Fruit fly (Drosophila melanogaster) whole organism, pupa: ENCODE data around the gene RapGAP1.

Source experiments
- CG10348 ChIP-seq: fragments of 200-800 bp; sonication (Bioruptor generic); IDR thresholded peaks from 2 replicates; pipeline ENCODE4 v1.3.6; 2022; ENCODE audit warnings: missing biosample characterization, missing genetic modification characterization
- CG12605 ChIP-seq: fragments of 200-800 bp; sonication (Bioruptor generic); IDR thresholded peaks from 2 replicates; pipeline ENCODE4 v1.3.6; 2022; ENCODE audit warnings: missing biosample characterization, missing genetic modification characterization
- CG13204 ChIP-seq: fragments of 200-800 bp; sonication (Bioruptor generic); optimal IDR thresholded peaks from 2 replicates; lab custom pipeline; 2018; ENCODE audit warnings: missing biosample characterization, mild to moderate bottlenecking, missing genetic modification characterization, moderate library complexity
- CG14655 ChIP-seq: fragments of 200-800 bp; sonication (Bioruptor generic); optimal IDR thresholded peaks from 3 replicates; lab custom pipeline; 2017; ENCODE audit warnings: mild to moderate bottlenecking, missing biosample characterization, missing genetic modification reagents, missing genetic modification characterization
- CG15710 ChIP-seq: fragments of 200-800 bp; sonication (Bioruptor generic); optimal IDR thresholded peaks from 2 replicates; lab custom pipeline; 2018; ENCODE audit warnings: missing biosample characterization, mild to moderate bottlenecking, missing genetic modification characterization, moderate library complexity
- CG17806 ChIP-seq: fragments of 200-800 bp; sonication (Bioruptor generic); optimal IDR thresholded peaks from 2 replicates; lab custom pipeline; 2018; ENCODE audit warnings: missing biosample characterization, mild to moderate bottlenecking, missing genetic modification characterization, moderate library complexity
- CG32121 ChIP-seq: fragments of 200-800 bp; sonication (Bioruptor generic); IDR thresholded peaks from 2 replicates; pipeline ENCODE4 v1.3.6; 2022; ENCODE audit warnings: missing biosample characterization, missing genetic modification characterization
- CG34367 ChIP-seq: fragments of 200-800 bp; sonication (Bioruptor generic); optimal IDR thresholded peaks from 2 replicates; lab custom pipeline; 2018; ENCODE audit warnings: missing biosample characterization, mild to moderate bottlenecking, missing genetic modification characterization
- CG4496 ChIP-seq: fragments of 200-800 bp; sonication (Bioruptor generic); IDR thresholded peaks from 3 replicates; pipeline ENCODE4 v1.3.6; 2022; ENCODE audit warnings: missing biosample characterization, missing genetic modification characterization
- CG8159 ChIP-seq: fragments of 200-800 bp; sonication (Bioruptor generic); optimal IDR thresholded peaks from 3 replicates; lab custom pipeline; 2018; ENCODE audit warnings: missing biosample characterization, mild to moderate bottlenecking, missing genetic modification characterization, moderate library complexity
- CG8301 ChIP-seq: fragments of 200-800 bp; sonication (Bioruptor generic); optimal IDR thresholded peaks from 2 replicates; lab custom pipeline; 2018; ENCODE audit warnings: missing biosample characterization, mild to moderate bottlenecking, missing genetic modification characterization
- CG9948 ChIP-seq: fragments of 200-800 bp; sonication (Bioruptor generic); optimal IDR thresholded peaks from 2 replicates; lab custom pipeline; 2018; ENCODE audit warnings: missing biosample characterization, mild to moderate bottlenecking, missing genetic modification characterization, moderate library complexity
- D1 ChIP-seq: fragments of 200-800 bp; sonication (Bioruptor generic); optimal IDR thresholded peaks from 2 replicates; lab custom pipeline; 2018; ENCODE audit warnings: missing biosample characterization, mild to moderate bottlenecking, missing genetic modification characterization, moderate library complexity
- EcR ChIP-seq: fragments of 200-800 bp; sonication (Bioruptor generic); optimal IDR thresholded peaks from 3 replicates; lab custom pipeline; 2019; ENCODE audit warnings: missing biosample characterization, missing genetic modification characterization, mild to moderate bottlenecking, moderate library complexity, missing genetic modification reagents
- Ets98B ChIP-seq: fragments of 200-800 bp; sonication (Bioruptor generic); IDR thresholded peaks from 2 replicates; pipeline ENCODE4 v1.3.6; 2022; ENCODE audit warnings: missing biosample characterization, missing genetic modification characterization
- Pif1A ChIP-seq: fragments of 200-800 bp; sonication (Bioruptor generic); optimal IDR thresholded peaks from 3 replicates; lab custom pipeline; 2016; ENCODE audit warnings: missing biosample characterization, missing genetic modification characterization
- Pif1B ChIP-seq: fragments of 200-800 bp; sonication (Bioruptor generic); optimal IDR thresholded peaks from 3 replicates; lab custom pipeline; 2016; ENCODE audit warnings: missing biosample characterization, missing genetic modification characterization
- Snoo ChIP-seq: fragments of 200-800 bp; sonication (Bioruptor generic); optimal IDR thresholded peaks from 3 replicates; lab custom pipeline; 2017; ENCODE audit warnings: missing biosample characterization, mild to moderate bottlenecking, missing genetic modification characterization, inconsistent platforms
- fd96Ca ChIP-seq: fragments of 200-800 bp; sonication (Bioruptor generic); IDR thresholded peaks from 3 replicates; pipeline ENCODE4 v1.3.6; 2022; ENCODE audit warnings: missing biosample characterization, missing genetic modification characterization
- gl ChIP-seq: fragments of 200-800 bp; sonication (Bioruptor generic); optimal IDR thresholded peaks from 2 replicates; lab custom pipeline; 2018; ENCODE audit warnings: missing biosample characterization, mild to moderate bottlenecking, missing genetic modification characterization
- rn ChIP-seq: fragments of 200-800 bp; sonication (Bioruptor generic); IDR thresholded peaks from 2 replicates; pipeline ENCODE4 v1.3.6; 2022; ENCODE audit warnings: missing biosample characterization, missing genetic modification characterization

RapGAP1 gene

dm6 chr2L:7501743-7502142 is 77.0 kb downstream of the RapGAP1 start:
- TF ChIP-seq Pif1B (GFP tag; lab: Kevin White, UChicago) (no peak), CG4496 (GFP tag; lab: Robert Waterston, UW) (peak; percentile 54; the same call in 1 of the 3 replicates), D1 (tag; lab: Kevin White, UChicago) (no peak), CG8159 (tag; lab: Kevin White, UChicago) (no peak), CG14655 (peak; percentile 14), CG17806 (tag; lab: Kevin White, UChicago) (no peak), CG15710 (tag; lab: Kevin White, UChicago) (no peak), Pif1A (no peak), CG13204 (GFP tag; lab: Kevin White, UChicago) (no peak), EcR (no peak), Ets98B (GFP tag; lab: Robert Waterston, UW) (peak; percentile 47; the same call in 1 of the 2 replicates), CG10348 (GFP tag; lab: Robert Waterston, UW) (0 out of 2 replicates have a peak, but pooled peaks have one; percentile 29), fd96Ca (peak; percentile 58; the same call in 2 of the 3 replicates), rn (GFP tag; lab: Robert Waterston, UW) (no peak), CG32121 (GFP tag; lab: Robert Waterston, UW) (peak; percentile 55; the same call in 1 of the 2 replicates), CG8301 (tag; lab: Kevin White, UChicago) (peak; percentile 1)
- TF ChIP-seq, all 21 proteins: peak for 7

- no peak for TF ChIP-seq Pif1B (GFP tag; lab: Kevin White, UChicago)
- TF ChIP-seq CG4496 (GFP tag; lab: Robert Waterston, UW) = no peak
- no peak for TF ChIP-seq CG12605 (GFP tag; lab: Robert Waterston, UW)
- no peak for TF ChIP-seq fd96Ca
- no peak for TF ChIP-seq EcR
- TF ChIP-seq Ets98B (GFP tag; lab: Robert Waterston, UW) = no peak
- no peak for TF ChIP-seq CG13204 (GFP tag; lab: Kevin White, UChicago)
- no peak for TF ChIP-seq Pif1A
- no peak for TF ChIP-seq CG15710 (tag; lab: Kevin White, UChicago)
- no peak for TF ChIP-seq Snoo (tag; lab: Kevin White, UChicago)
- no peak for TF ChIP-seq gl (tag; lab: Kevin White, UChicago)
- no peak for TF ChIP-seq CG10348 (GFP tag; lab: Robert Waterston, UW)
- no peak for TF ChIP-seq CG9948 (tag; lab: Kevin White, UChicago)
- TF ChIP-seq, all 21 proteins: peak for 0
Measured at dm6 chr2L:7498208-7498607, 80.6 kb downstream of the RapGAP1 start.

DNA sequence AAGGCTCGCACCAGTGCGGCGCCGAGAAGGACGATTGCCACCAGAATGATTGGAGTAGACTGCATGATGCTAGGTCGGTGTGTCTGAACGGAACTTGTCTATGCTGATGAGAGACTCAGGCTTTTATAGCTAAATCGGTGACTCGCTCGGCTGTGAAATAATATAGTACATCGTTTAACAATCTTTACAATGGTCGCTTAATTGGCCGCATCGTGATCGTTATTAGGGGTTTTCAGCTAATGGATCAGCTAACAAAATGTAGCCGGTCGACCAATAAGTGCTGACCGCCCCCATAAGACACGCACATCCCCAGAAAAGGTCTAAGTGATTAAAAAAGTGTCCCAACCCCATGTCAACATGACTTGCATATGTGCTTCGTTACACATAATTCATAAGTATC is 81.5 kb downstream of the RapGAP1 start, which contains the start of gene Obp28a:
Obp28a (minus strand) TSS at position 101 of the 400 bp plus-strand sequence.
- TF ChIP-seq Pif1B (GFP tag; lab: Kevin White, UChicago) = no peak
- no peak for TF ChIP-seq CG4496 (GFP tag; lab: Robert Waterston, UW)
- TF ChIP-seq CG32121 (GFP tag; lab: Robert Waterston, UW) = no peak
- TF ChIP-seq gl (tag; lab: Kevin White, UChicago) = no peak
- TF ChIP-seq fd96Ca = no peak
- TF ChIP-seq Pif1A = no peak
- TF ChIP-seq CG14655 = no peak
- TF ChIP-seq CG12605 (GFP tag; lab: Robert Waterston, UW) = no peak
- TF ChIP-seq CG8159 (tag; lab: Kevin White, UChicago) = no peak
- no peak for TF ChIP-seq EcR
- TF ChIP-seq CG8301 (tag; lab: Kevin White, UChicago) = no peak
- no peak for TF ChIP-seq rn (GFP tag; lab: Robert Waterston, UW)
- no peak for TF ChIP-seq CG9948 (tag; lab: Kevin White, UChicago)
- no peak for TF ChIP-seq CG13204 (GFP tag; lab: Kevin White, UChicago)
- no peak for TF ChIP-seq Snoo (tag; lab: Kevin White, UChicago)
- TF ChIP-seq Ets98B (GFP tag; lab: Robert Waterston, UW) = no peak
- no peak for TF ChIP-seq CG15710 (tag; lab: Kevin White, UChicago)
- TF ChIP-seq CG17806 (tag; lab: Kevin White, UChicago) = no peak

DNA sequence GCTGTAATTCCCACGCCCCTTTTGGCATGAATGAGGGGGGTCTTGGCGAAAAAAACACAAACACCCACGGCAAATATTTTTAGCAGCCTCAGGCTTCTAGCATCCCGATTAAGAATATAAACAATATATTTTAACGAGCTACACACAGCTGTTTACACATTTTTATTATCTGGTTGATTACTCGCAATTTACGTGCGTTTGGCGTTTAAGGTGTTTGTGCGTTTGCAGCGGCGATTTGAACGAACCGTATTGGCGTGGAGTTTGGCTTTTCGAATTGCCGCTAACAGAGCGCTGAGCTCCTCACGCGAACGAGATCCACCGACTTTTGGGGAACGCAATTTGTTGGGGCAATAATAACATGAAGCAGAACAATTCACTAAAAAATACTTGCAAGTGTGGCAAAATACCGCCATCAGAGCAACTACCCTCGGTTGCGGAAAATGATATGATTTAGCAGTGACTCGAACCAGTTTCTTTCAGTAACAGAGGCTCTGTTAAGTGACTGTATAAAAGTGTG is 82.7 kb downstream of the RapGAP1 start, which contains the start of gene Ziz:
Ziz (minus strand) TSS at position 321 of the 517 bp plus-strand sequence.
- TF ChIP-seq fd96Ca (no peak), CG8159 (tag; lab: Kevin White, UChicago) (no peak), CG34367 (tag; lab: Kevin White, UChicago) (no peak), CG4496 (GFP tag; lab: Robert Waterston, UW) (peak; percentile 51; the same call in 2 of the 3 replicates), Pif1A (no peak), gl (tag; lab: Kevin White, UChicago) (no peak), Snoo (tag; lab: Kevin White, UChicago) (no peak), Ets98B (GFP tag; lab: Robert Waterston, UW) (peak; percentile 52; the same call in 1 of the 2 replicates), CG9948 (tag; lab: Kevin White, UChicago) (no peak), CG10348 (GFP tag; lab: Robert Waterston, UW) (no peak), CG8301 (tag; lab: Kevin White, UChicago) (no peak), EcR (peak; percentile 22), rn (GFP tag; lab: Robert Waterston, UW) (no peak), CG14655 (no peak), D1 (tag; lab: Kevin White, UChicago) (no peak), CG13204 (GFP tag; lab: Kevin White, UChicago) (no peak), Pif1B (GFP tag; lab: Kevin White, UChicago) (no peak), CG15710 (tag; lab: Kevin White, UChicago) (no peak)
- TF ChIP-seq, all 21 proteins: peak for 3

DNA sequence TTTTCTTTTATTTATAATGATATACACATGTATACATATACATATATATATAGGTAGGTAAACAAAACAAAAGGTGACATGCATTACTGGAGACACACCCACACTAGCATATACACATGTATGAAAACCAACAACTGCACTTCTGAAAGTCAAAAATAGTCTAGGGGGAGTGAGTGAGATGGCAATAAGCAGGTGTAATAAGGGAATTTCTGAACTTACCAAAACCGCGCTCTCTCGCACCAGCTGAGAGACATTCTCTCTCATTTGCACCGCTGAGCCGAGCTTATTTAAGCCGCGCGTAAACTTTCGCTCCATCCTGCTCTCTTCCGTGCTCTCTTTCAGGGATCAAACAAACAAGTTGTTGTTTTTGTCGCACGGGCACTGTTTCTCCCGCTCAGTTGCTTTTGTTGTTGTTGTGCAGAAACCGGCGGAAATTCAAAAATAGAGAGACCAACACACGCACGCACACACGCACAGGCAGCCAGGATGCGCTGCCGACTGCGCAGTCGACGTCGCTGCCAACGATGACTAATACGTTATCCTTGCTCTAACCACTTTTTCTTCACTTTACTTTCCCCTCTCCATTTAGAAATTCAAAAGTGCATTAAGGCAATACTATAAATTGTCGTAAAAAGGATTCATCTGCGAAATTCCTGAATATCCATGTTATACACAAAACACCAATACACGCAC is 83.3 kb downstream of the RapGAP1 start:
- TF ChIP-seq fd96Ca (0 out of 3 replicates have a peak, but pooled peaks have one; percentile 24), CG4496 (GFP tag; lab: Robert Waterston, UW) (peak; percentile 79), CG8159 (tag; lab: Kevin White, UChicago) (no peak)
